Worm (Caenorhabditis elegans) whole organism, L1 larva: ENCODE measurements around the gene F35D2.2.

Experiments used
- Y116A8C.19 ChIP-seq: sonication (generic microtip); optimal IDR thresholded peaks from 2 replicates; lab custom pipeline; 2016; ENCODE audit warnings: missing compliant biosample characterization, missing genetic modification characterization, borderline replicate concordance
- blmp-1 ChIP-seq: fragments of 150-350 bp; optimal IDR thresholded peaks from 2 replicates; lab custom pipeline; 2014; ENCODE audit warnings: missing biosample characterization, missing genetic modification characterization
- efl-3 ChIP-seq: fragments of 200-800 bp; sonication (Bioruptor generic); optimal IDR thresholded peaks from 2 replicates; lab custom pipeline; 2018; ENCODE audit warnings: mild to moderate bottlenecking, missing genetic modification characterization, missing compliant biosample characterization
- lin-39 ChIP-seq: fragments of 150-350 bp; optimal IDR thresholded peaks from 2 replicates; lab custom pipeline; 2014; ENCODE audit warnings: missing biosample characterization, missing genetic modification reagents, missing genetic modification characterization
- mep-1 ChIP-seq: fragments of 150-350 bp; optimal IDR thresholded peaks from 2 replicates; lab custom pipeline; 2014; ENCODE audit warnings: missing biosample characterization, missing genetic modification characterization
- nhr-71 ChIP-seq: sonication (generic microtip); optimal IDR thresholded peaks from 2 replicates; lab custom pipeline; 2016; ENCODE audit warnings: mild to moderate bottlenecking, missing genetic modification characterization, moderate library complexity, missing compliant biosample characterization

DNA sequence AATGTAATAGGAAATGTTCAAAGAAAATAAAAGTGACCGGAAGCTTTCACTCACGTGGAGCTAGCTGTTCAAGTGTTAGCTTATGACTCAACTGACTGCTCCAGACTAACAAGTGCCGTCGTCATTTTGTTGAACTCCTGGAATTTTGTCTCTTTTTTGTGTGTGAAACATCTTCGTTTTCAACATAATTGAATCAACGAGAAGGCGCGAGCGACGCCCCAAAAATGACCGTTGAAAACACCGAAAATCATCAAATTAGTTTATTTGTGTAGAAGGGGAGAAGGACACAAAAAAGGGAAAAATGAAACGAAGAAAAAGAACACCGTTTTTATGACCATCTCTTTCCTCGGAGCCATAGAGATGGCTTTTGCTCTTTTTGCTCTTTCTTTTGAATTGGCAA is 18.8 kb upstream of the F35D2.2 start, which contains the start of gene ZK1290.14:
- TF ChIP-seq blmp-1 (tag; lab: Kevin White, UChicago) (no peak), Y116A8C.19 (tag; lab: Kevin White, UChicago) (no peak), efl-3 (no peak), lin-39 (tag; lab: Kevin White, UChicago) (no peak), mep-1 (no peak), nhr-71 (tag; lab: Kevin White, UChicago) (no peak)
